Fruit fly (Drosophila melanogaster) whole organism, embryonic: ENCODE results near the gene CG13700.

Source experiments
- Bgb ChIP-seq: fragments of 200-800 bp; sonication (Bioruptor generic); IDR thresholded peaks from 2 replicates; pipeline ENCODE4 v1.3.6; 2022; ENCODE audit warnings: missing biosample characterization, missing genetic modification characterization; ENCODE audit not compliant: partially characterized antibody
- Blimp-1 ChIP-seq: fragments of 200-800 bp; sonication (Bioruptor generic); optimal IDR thresholded peaks from 3 replicates; lab custom pipeline; 2018; ENCODE audit warnings: missing biosample characterization, missing genetic modification characterization, mild to moderate bottlenecking, moderate library complexity, missing genetic modification reagents
- CG10979 ChIP-seq: fragments of 200-800 bp; sonication (Bioruptor generic); optimal IDR thresholded peaks from 2 replicates; lab custom pipeline; 2018; ENCODE audit warnings: missing biosample characterization, mild to moderate bottlenecking, missing genetic modification characterization, moderate library complexity
- CG11504 ChIP-seq: fragments of 200-800 bp; sonication (Bioruptor generic); optimal IDR thresholded peaks from 3 replicates; lab custom pipeline; 2019; ENCODE audit warnings: missing biosample characterization, mild to moderate bottlenecking, missing genetic modification characterization, moderate library complexity
- CG13424 ChIP-seq: fragments of 200-800 bp; sonication (Bioruptor generic); optimal IDR thresholded peaks from 2 replicates; lab custom pipeline; 2019; ENCODE audit warnings: missing biosample characterization, mild to moderate bottlenecking, missing genetic modification characterization, moderate library complexity
- CG13775 ChIP-seq: fragments of 200-800 bp; sonication (Bioruptor generic); optimal IDR thresholded peaks from 3 replicates; lab custom pipeline; 2017; ENCODE audit warnings: missing biosample characterization, mild to moderate bottlenecking, missing genetic modification characterization
- CG16815 ChIP-seq: fragments of 200-800 bp; sonication (Bioruptor generic); optimal IDR thresholded peaks from 3 replicates; lab custom pipeline; 2017; ENCODE audit warnings: missing biosample characterization, mild to moderate bottlenecking, missing genetic modification characterization
- CG17568 ChIP-seq: fragments of 200-800 bp; sonication (Bioruptor generic); optimal IDR thresholded peaks from 2 replicates; lab custom pipeline; 2018; ENCODE audit warnings: missing biosample characterization, mild to moderate bottlenecking, missing genetic modification characterization, moderate library complexity
- CG18262 ChIP-seq: fragments of 200-800 bp; optimal IDR thresholded peaks from 3 replicates; lab custom pipeline; 2019; ENCODE audit warnings: missing biosample characterization, mild to moderate bottlenecking, missing genetic modification characterization, moderate library complexity
- CG31388 ChIP-seq: fragments of 200-800 bp; sonication (Bioruptor generic); optimal IDR thresholded peaks from 2 replicates; lab custom pipeline; 2016; ENCODE audit warnings: missing biosample characterization, missing genetic modification characterization
- CG32767 ChIP-seq: fragments of 200-800 bp; sonication (Bioruptor generic); IDR thresholded peaks from 2 replicates; pipeline ENCODE4 v1.3.6; 2022; ENCODE audit warnings: missing biosample characterization, missing genetic modification characterization
- CG33557 ChIP-seq: fragments of 200-800 bp; sonication (Bioruptor generic); optimal IDR thresholded peaks from 2 replicates; lab custom pipeline; 2019; ENCODE audit warnings: missing biosample characterization, mild to moderate bottlenecking, missing genetic modification characterization, moderate library complexity
- CoRest ChIP-seq: fragments of 200-800 bp; sonication (Bioruptor generic); optimal IDR thresholded peaks from 3 replicates; lab custom pipeline; 2018; ENCODE audit warnings: missing biosample characterization, mild to moderate bottlenecking, missing genetic modification characterization, moderate library complexity
- H15 ChIP-seq: fragments of 200-800 bp; sonication (Bioruptor generic); IDR thresholded peaks from 3 replicates; pipeline ENCODE4 v1.3.6; 2022; ENCODE audit warnings: missing biosample characterization, missing genetic modification characterization
- HLH4C ChIP-seq: fragments of 200-800 bp; sonication (Bioruptor generic); IDR thresholded peaks from 3 replicates; pipeline ENCODE4 v1.3.6; 2022; ENCODE audit warnings: missing biosample characterization, missing genetic modification characterization; ENCODE audit not compliant: partially characterized antibody
- Hey ChIP-seq: fragments of 200-800 bp; sonication (Bioruptor generic); optimal IDR thresholded peaks from 3 replicates; lab custom pipeline; 2018; ENCODE audit warnings: missing biosample characterization, mild to moderate bottlenecking, missing genetic modification characterization
- Hr51 ChIP-seq, 2 experiments: fragments of 200-800 bp; sonication (Bioruptor generic); optimal IDR thresholded peaks; 2 replicates in 1 of 2; 3 replicates in 1 of 2; lab custom pipeline; 2016 to 2018; ENCODE audit warnings: missing biosample characterization in 2 of 2, missing genetic modification characterization in 2 of 2, mild to moderate bottlenecking in 1 of 2, moderate library complexity in 1 of 2
- Nf-YB ChIP-seq: fragments of 200-800 bp; sonication (Bioruptor generic); optimal IDR thresholded peaks from 3 replicates; lab custom pipeline; 2019; ENCODE audit warnings: missing biosample characterization, mild to moderate bottlenecking, missing genetic modification characterization, moderate library complexity
- Ravus ChIP-seq: fragments of 200-800 bp; sonication (Bioruptor generic); IDR thresholded peaks from 2 replicates; pipeline ENCODE4 v1.3.6; 2022; ENCODE audit warnings: missing biosample characterization, missing genetic modification characterization
- Ssrp ChIP-seq: fragments of 200-800 bp; sonication (Bioruptor generic); optimal IDR thresholded peaks from 2 replicates; lab custom pipeline; 2018; ENCODE audit warnings: missing biosample characterization, mild to moderate bottlenecking, missing genetic modification characterization, moderate library complexity
- Trl ChIP-seq, 3 experiments: fragments of >200 bp in 2 of 3; fragments of 200-800 bp in 1 of 3; sonication (Bioruptor generic) in 1 of 3; optimal IDR thresholded peaks; 2 replicates in 1 of 3; 3 replicates in 2 of 3; lab custom pipeline; 2016 to 2017; ENCODE audit warnings: missing biosample characterization in 1 of 3, missing genetic modification characterization in 1 of 3
- Xbp1 ChIP-seq: fragments of 200-800 bp; sonication (Bioruptor generic); optimal IDR thresholded peaks from 3 replicates; lab custom pipeline; 2016; ENCODE audit warnings: missing biosample characterization, mild to moderate bottlenecking, missing genetic modification characterization
- Xrp1 ChIP-seq: fragments of 200-800 bp; sonication (Bioruptor generic); IDR thresholded peaks from 2 replicates; pipeline ENCODE4 v1.3.6; 2022; ENCODE audit warnings: missing biosample characterization, missing genetic modification characterization
- cwo ChIP-seq: fragments of 200-800 bp; sonication (Bioruptor generic); optimal IDR thresholded peaks from 3 replicates; lab custom pipeline; 2017; ENCODE audit warnings: missing biosample characterization, missing genetic modification characterization, mild to moderate bottlenecking, moderate library complexity, missing genetic modification reagents
- dmrt11E ChIP-seq: fragments of 200-800 bp; sonication (Bioruptor generic); optimal IDR thresholded peaks from 3 replicates; lab custom pipeline; 2018; ENCODE audit warnings: missing biosample characterization, mild to moderate bottlenecking, missing genetic modification characterization, moderate library complexity
- dysf ChIP-seq: fragments of 200-800 bp; sonication (Bioruptor generic); IDR thresholded peaks from 3 replicates; pipeline ENCODE4 v1.3.6; 2022; ENCODE audit warnings: missing biosample characterization, missing genetic modification characterization
- ewg ChIP-seq: fragments of 200-800 bp; sonication (Bioruptor generic); optimal IDR thresholded peaks from 3 replicates; lab custom pipeline; 2017; ENCODE audit warnings: mild to moderate bottlenecking, missing biosample characterization, missing genetic modification reagents, missing genetic modification characterization
- gcm ChIP-seq: fragments of 200-800 bp; sonication (Bioruptor generic); optimal IDR thresholded peaks from 2 replicates; lab custom pipeline; 2019; ENCODE audit warnings: missing biosample characterization, mild to moderate bottlenecking, missing genetic modification characterization, moderate library complexity
- jumu ChIP-seq: fragments of 200-800 bp; sonication (Bioruptor generic); optimal IDR thresholded peaks from 3 replicates; lab custom pipeline; 2016; ENCODE audit warnings: missing biosample characterization, missing genetic modification characterization
- nmo ChIP-seq: fragments of 200-800 bp; sonication (Bioruptor generic); optimal IDR thresholded peaks from 2 replicates; lab custom pipeline; 2018; ENCODE audit warnings: missing biosample characterization, mild to moderate bottlenecking, missing genetic modification characterization, moderate library complexity
- org-1 ChIP-seq: fragments of 200-800 bp; sonication (Bioruptor generic); optimal IDR thresholded peaks from 2 replicates; lab custom pipeline; 2017; ENCODE audit warnings: missing biosample characterization, missing genetic modification characterization
- pros ChIP-seq: fragments of 200-800 bp; sonication (Bioruptor generic); optimal IDR thresholded peaks from 3 replicates; lab custom pipeline; 2019; ENCODE audit warnings: missing biosample characterization, mild to moderate bottlenecking, missing genetic modification characterization, moderate library complexity
- row ChIP-seq: fragments of 200-800 bp; sonication (Bioruptor generic); IDR thresholded peaks from 3 replicates; pipeline ENCODE4 v1.3.6; 2022; ENCODE audit warnings: missing biosample characterization, missing genetic modification characterization
- sug ChIP-seq: fragments of 200-800 bp; optimal IDR thresholded peaks from 2 replicates; lab custom pipeline; 2019; ENCODE audit warnings: missing biosample characterization, mild to moderate bottlenecking, missing genetic modification characterization, moderate library complexity
- trem ChIP-seq: fragments of 200-800 bp; optimal IDR thresholded peaks from 3 replicates; lab custom pipeline; 2019; ENCODE audit warnings: missing biosample characterization, mild to moderate bottlenecking, missing genetic modification characterization, moderate library complexity
- twi ChIP-seq: fragments of 200-800 bp; optimal IDR thresholded peaks from 2 replicates; lab custom pipeline; 2019; ENCODE audit warnings: missing biosample characterization, mild to moderate bottlenecking, missing genetic modification characterization, moderate library complexity
- zen ChIP-seq: fragments of 200-800 bp; sonication (Bioruptor generic); optimal IDR thresholded peaks from 3 replicates; lab custom pipeline; 2018; ENCODE audit warnings: missing biosample characterization, mild to moderate bottlenecking, missing genetic modification characterization, moderate library complexity
- zf30C ChIP-seq: fragments of 200-800 bp; sonication (Bioruptor generic); optimal IDR thresholded peaks from 3 replicates; lab custom pipeline; 2018; ENCODE audit warnings: missing biosample characterization, mild to moderate bottlenecking, missing genetic modification characterization

CG13700 gene

dm6 chr3L:18329077-18329476, 28.0 kb upstream of the CG13700 start (continued):
- TF ChIP-seq CG13775: peak; percentile 20
- TF ChIP-seq org-1 (GFP tag; lab: Kevin White, UChicago): no peak
- TF ChIP-seq Xbp1 (GFP tag; lab: Kevin White, UChicago): no peak
- peak; percentile 71 for TF ChIP-seq Hey (tag; lab: Kevin White, UChicago)
- peak; percentile 31 for TF ChIP-seq CG10979 (tag; lab: Kevin White, UChicago)
- TF ChIP-seq Ssrp (tag; lab: Kevin White, UChicago): peak; percentile 13
- TF ChIP-seq dmrt11E: peak; percentile 55
- no peak for TF ChIP-seq H15
- no peak for TF ChIP-seq Nf-YB (GFP tag; lab: Kevin White, UChicago)
- no peak for TF ChIP-seq Bgb (GFP tag; lab: Robert Waterston, UW)
- no peak for TF ChIP-seq ewg (GFP tag; lab: Kevin White, UChicago)
- peak; percentile 59 for TF ChIP-seq twi (tag; lab: Kevin White, UChicago)
- TF ChIP-seq jumu (GFP tag; lab: Kevin White, UChicago): no peak
- TF ChIP-seq Blimp-1 (GFP tag; lab: Kevin White, UChicago): peak; percentile 8
- TF ChIP-seq Hr51 (GFP tag; optimal IDR thresholded peaks at IDR 0.05; lab: Kevin White, UChicago): peak in 1 of 2 experiments; percentile 5
- peak; percentile 13 for TF ChIP-seq CoRest (tag; lab: Kevin White, UChicago)
- peak; percentile 26 for TF ChIP-seq CG13424 (tag; lab: Kevin White, UChicago)
- TF ChIP-seq CG18262 (tag; lab: Kevin White, UChicago): peak; percentile 16
- TF ChIP-seq CG16815 (GFP tag; lab: Kevin White, UChicago): no peak
- peak; percentile 14 for TF ChIP-seq zen
- no peak for TF ChIP-seq CG17568
- TF ChIP-seq CG11504 (tag; lab: Kevin White, UChicago): peak; percentile 2
- no peak for TF ChIP-seq Trl (optimal IDR thresholded peaks at IDR 0.05; lab: Kevin White, UChicago)
- TF ChIP-seq Trl (GFP tag; optimal IDR thresholded peaks at IDR 0.05; lab: Kevin White, UChicago): no peak
- peak; percentile 20 for TF ChIP-seq CG33557 (GFP tag; lab: Kevin White, UChicago)
- peak; percentile 50 for TF ChIP-seq Xrp1 (GFP tag; lab: Robert Waterston, UW)
- no peak for TF ChIP-seq trem (tag; lab: Kevin White, UChicago)
- no peak for TF ChIP-seq CG31388
- peak; percentile 43 for TF ChIP-seq row (GFP tag; lab: Robert Waterston, UW)
- no peak for TF ChIP-seq HLH4C
- peak; percentile 77 for TF ChIP-seq zf30C (GFP tag; lab: Kevin White, UChicago)
- TF ChIP-seq CG32767 (GFP tag; lab: Robert Waterston, UW): no peak
- no peak for TF ChIP-seq dysf
- TF ChIP-seq nmo (GFP tag; lab: Kevin White, UChicago): peak; percentile 15
- TF ChIP-seq sug (tag; lab: Kevin White, UChicago): no peak
- TF ChIP-seq Ravus (GFP tag; lab: Robert Waterston, UW): no peak

dm6 chr3L:18316012-18316411, 15.0 kb upstream of the CG13700 start:
- TF ChIP-seq gcm (GFP tag; lab: Kevin White, UChicago) (peak; percentile 31), pros (GFP tag; lab: Kevin White, UChicago) (peak; percentile 56), twi (tag; lab: Kevin White, UChicago) (peak; percentile 89), cwo (no peak)
